Worm (Caenorhabditis elegans): ENCODE results near the gene magi-1.

Gene magi-1

ce11 chrIV:11690988-11691387, 23.9 kb upstream of the magi-1 start, which contains the start of gene let-60:
Gene let-60, minus strand, starts transcription at chrIV:11691088.
- TF ChIP-seq unc-62 (GFP tag; optimal IDR thresholded peaks at IDR 0.05) (no peak), ceh-43 (GFP tag; optimal IDR thresholded peaks at IDR 0.05) (no peak), nhr-76 (tag; optimal IDR thresholded peaks at IDR 0.05) (no peak), M03D4.4 (tag; optimal IDR thresholded peaks at IDR 0.05) (no peak), ces-1 (GFP tag; optimal IDR thresholded peaks at IDR 0.05) (no peak), ceh-83 (GFP tag; optimal IDR thresholded peaks at IDR 0.05) (no peak), bed-3 (GFP tag; optimal IDR thresholded peaks at IDR 0.05) (no peak)

DNA sequence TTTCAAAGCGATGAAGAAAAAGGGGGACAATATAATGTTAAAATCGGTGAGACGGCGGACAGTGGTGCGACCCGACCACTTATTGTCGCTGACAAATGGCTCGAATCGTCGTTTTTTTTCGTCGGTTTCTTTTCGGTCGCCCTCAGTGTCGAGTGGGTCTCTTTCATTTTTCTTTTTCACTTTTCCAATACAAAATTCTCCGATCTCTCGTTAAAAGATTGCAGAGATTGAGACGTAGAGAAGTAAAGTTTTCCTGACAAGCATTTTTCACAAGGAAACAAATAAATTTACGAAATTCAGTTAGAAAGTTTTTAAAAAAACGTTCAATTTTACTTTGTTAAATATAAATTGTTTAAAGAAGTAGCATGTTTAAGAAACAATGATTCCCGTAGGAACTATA, 23.3 kb upstream of the magi-1 start:
- TF ChIP-seq nhr-28 (tag; optimal IDR thresholded peaks at IDR 0.05) = no peak
- TF ChIP-seq mab-5 (tag; optimal IDR thresholded peaks at IDR 0.05) = no peak
- TF ChIP-seq mep-1 (tag; optimal IDR thresholded peaks at IDR 0.05) = no peak
- no peak for TF ChIP-seq ceh-83 (GFP tag; optimal IDR thresholded peaks at IDR 0.05)
- no peak for TF ChIP-seq snpc-4 (tag; optimal IDR thresholded peaks at IDR 0.05)
- no peak for TF ChIP-seq nhr-12 (tag; optimal IDR thresholded peaks at IDR 0.05)
- TF ChIP-seq cnd-1 (tag; optimal IDR thresholded peaks at IDR 0.05) = no peak
- no peak for TF ChIP-seq nhr-2 (tag; optimal IDR thresholded peaks at IDR 0.05)
- TF ChIP-seq nhr-237 (tag; optimal IDR thresholded peaks at IDR 0.05) = no peak
- TF ChIP-seq mls-2 (tag; optimal IDR thresholded peaks at IDR 0.05) = no peak
- no peak for TF ChIP-seq unc-120 (tag; optimal IDR thresholded peaks at IDR 0.05; ENCODE audit: poor library complexity, severe bottlenecking)
- TF ChIP-seq tbx-8 (GFP tag; optimal IDR thresholded peaks at IDR 0.05) = no peak
- TF ChIP-seq blmp-1 (tag; optimal IDR thresholded peaks at IDR 0.05) = no peak
- TF ChIP-seq ztf-11 (tag; optimal IDR thresholded peaks at IDR 0.05) = no peak
- no peak for TF ChIP-seq ces-1 (GFP tag; optimal IDR thresholded peaks at IDR 0.05)
- TF ChIP-seq lin-13 (tag; optimal IDR thresholded peaks at IDR 0.05) = no peak
- TF ChIP-seq nhr-76 (tag; optimal IDR thresholded peaks at IDR 0.05) = no peak

DNA sequence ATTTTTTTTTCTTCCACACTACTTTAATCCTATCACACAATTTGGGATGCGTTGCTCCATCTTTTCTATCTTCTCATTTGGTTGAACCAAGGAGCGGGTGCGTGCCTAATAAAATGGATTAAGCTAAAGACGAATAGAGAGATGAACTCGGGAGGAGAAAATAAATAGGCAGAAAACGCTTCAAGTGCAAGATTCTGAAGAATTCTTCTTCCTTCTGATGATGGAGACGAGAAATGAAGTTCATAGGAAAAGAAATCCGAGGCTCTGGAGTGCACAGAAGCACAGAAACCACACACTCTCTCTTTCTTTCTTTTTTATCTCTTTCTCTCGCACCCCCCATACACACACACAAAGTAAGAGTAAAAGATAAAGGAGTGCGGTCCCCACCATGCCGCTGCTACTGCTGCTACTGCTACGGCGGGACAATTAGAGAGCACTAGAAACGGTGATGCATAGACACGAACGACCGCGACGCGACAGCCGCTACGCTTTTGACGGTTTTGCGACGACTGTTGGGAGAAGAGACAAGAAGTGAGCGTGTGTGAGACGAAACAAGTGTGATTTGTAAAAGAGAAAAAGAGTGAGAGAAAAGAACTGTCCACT, 22.7 kb upstream of the magi-1 start:
- TF ChIP-seq mls-2 (tag; optimal IDR thresholded peaks at IDR 0.05) (peak; percentile 60), mep-1 (tag; optimal IDR thresholded peaks at IDR 0.05) (peak; percentile 67), lsy-2 (tag; optimal IDR thresholded peaks at IDR 0.05) (peak; percentile 23), flh-1 (GFP tag; optimal IDR thresholded peaks at IDR 0.05) (no peak), ceh-43 (GFP tag; optimal IDR thresholded peaks at IDR 0.05) (peak; percentile 18), M03D4.4 (tag; optimal IDR thresholded peaks at IDR 0.05) (peak; percentile 64), cnd-1 (tag; optimal IDR thresholded peaks at IDR 0.05) (peak; percentile 72), unc-39 (tag; optimal IDR thresholded peaks at IDR 0.05) (no peak), drap-1 (GFP tag; optimal IDR thresholded peaks at IDR 0.05) (peak; percentile 44), pha-4 (tag; optimal IDR thresholded peaks at IDR 0.05) (peak; percentile 49), ztf-11 (tag; optimal IDR thresholded peaks at IDR 0.05) (no peak), nhr-76 (tag; optimal IDR thresholded peaks at IDR 0.05) (no peak), elt-3 (tag; optimal IDR thresholded peaks at IDR 0.05) (no peak), tbx-8 (GFP tag; optimal IDR thresholded peaks at IDR 0.05) (peak; percentile 39), ceh-83 (GFP tag; optimal IDR thresholded peaks at IDR 0.05) (no peak), nhr-237 (tag; optimal IDR thresholded peaks at IDR 0.05) (peak; percentile 70), bed-3 (GFP tag; optimal IDR thresholded peaks at IDR 0.05) (no peak), mab-5 (tag; optimal IDR thresholded peaks at IDR 0.05) (no peak), nhr-12 (tag; optimal IDR thresholded peaks at IDR 0.05) (no peak), zip-8 (tag; optimal IDR thresholded peaks at IDR 0.05) (no peak), lin-13 (tag; optimal IDR thresholded peaks at IDR 0.05) (no peak), elt-1 (tag; optimal IDR thresholded peaks at IDR 0.05; ENCODE audit: borderline replicate concordance, insufficient read depth) (no peak), snpc-4 (tag; optimal IDR thresholded peaks at IDR 0.05) (no peak), sem-2 (GFP tag; optimal IDR thresholded peaks at IDR 0.05) (no peak), lin-32 (GFP tag; optimal IDR thresholded peaks at IDR 0.05) (no peak), blmp-1 (tag; optimal IDR thresholded peaks at IDR 0.05) (peak; percentile 36), ceh-39 (tag; optimal IDR thresholded peaks at IDR 0.05) (peak; percentile 46), hlh-1 (tag; optimal IDR thresholded peaks at IDR 0.05) (peak; percentile 73), unc-120 (tag; optimal IDR thresholded peaks at IDR 0.05; ENCODE audit: poor library complexity, severe bottlenecking) (peak; percentile 88), ham-2 (GFP tag; optimal IDR thresholded peaks at IDR 0.05) (peak; percentile 97), nhr-28 (tag; optimal IDR thresholded peaks at IDR 0.05) (no peak), sptf-1 (tag; optimal IDR thresholded peaks at IDR 0.05) (peak; percentile 28), ces-1 (GFP tag; optimal IDR thresholded peaks at IDR 0.05) (peak; percentile 99), nhr-2 (tag; optimal IDR thresholded peaks at IDR 0.05) (peak; percentile 1), unc-62 (GFP tag; optimal IDR thresholded peaks at IDR 0.05) (peak; percentile 81)

Measured in whole organism, mixed stage, embryonic.